Worm (Caenorhabditis elegans) whole organism, L4 larva: Measurements from ENCODE around the gene F38A1.15.

Experiments used
- Y105C5A.15 ChIP-seq: fragments of 200-800 bp; sonication (Bioruptor generic); IDR thresholded peaks from 2 replicates; pipeline ENCODE4 v1.3.6; 2022; ENCODE audit warnings: missing genetic modification characterization, missing compliant biosample characterization
- ZK546.5 ChIP-seq, 2 experiments: sonication (generic microtip); optimal IDR thresholded peaks; 2 replicates each; lab custom pipeline; 2017; ENCODE audit warnings: missing biosample characterization in 2 of 2, missing genetic modification characterization in 2 of 2
- ceh-20 ChIP-seq: fragments of 200-800 bp; sonication (Bioruptor generic); IDR thresholded peaks from 2 replicates; pipeline ENCODE4 v1.3.6; 2022; ENCODE audit warnings: missing genetic modification reagents, missing genetic modification characterization, missing compliant biosample characterization
- ceh-28 ChIP-seq: fragments of 150-350 bp; optimal IDR thresholded peaks from 2 replicates; lab custom pipeline; 2014; ENCODE audit warnings: missing biosample characterization, missing genetic modification reagents, missing genetic modification characterization
- dve-1 ChIP-seq: sonication (generic microtip); optimal IDR thresholded peaks from 2 replicates; lab custom pipeline; 2017; ENCODE audit warnings: antibody characterized with exemption, mild to moderate bottlenecking, missing genetic modification characterization, missing compliant biosample characterization; ENCODE audit not compliant: insufficient read depth
- fos-1 ChIP-seq: fragments of 150-350 bp; optimal IDR thresholded peaks from 2 replicates; lab custom pipeline; 2014; ENCODE audit warnings: missing biosample characterization, missing genetic modification characterization
- gei-8 ChIP-seq: fragments of 200-800 bp; sonication (Bioruptor generic); optimal IDR thresholded peaks from 2 replicates; lab custom pipeline; 2018; ENCODE audit warnings: mild to moderate bottlenecking, missing genetic modification characterization, missing compliant biosample characterization
- hlh-30 ChIP-seq: sonication (generic microtip); optimal IDR thresholded peaks from 2 replicates; lab custom pipeline; 2017; ENCODE audit warnings: antibody characterized with exemption, mild to moderate bottlenecking, missing genetic modification characterization, missing compliant biosample characterization; ENCODE audit not compliant: insufficient read depth
- jun-1 ChIP-seq: fragments of 150-350 bp; optimal IDR thresholded peaks from 2 replicates; lab custom pipeline; 2014; ENCODE audit warnings: missing biosample characterization, missing genetic modification reagents, missing genetic modification characterization
- pha-4 ChIP-seq, 2 experiments: fragments of 150-350 bp in 1 of 2; fragments of 200-800 bp in 1 of 2; sonication (Bioruptor generic) in 1 of 2; IDR thresholded peaks in 1 of 2; optimal IDR thresholded peaks in 1 of 2; 2 replicates each; pipeline versions ENCODE4 v1.3.6 to Lab custom; 2014 to 2022; ENCODE audit warnings: missing genetic modification characterization in 2 of 2, missing genetic modification reagents in 2 of 2, missing biosample characterization in 1 of 2, missing compliant biosample characterization in 1 of 2
- unc-62 ChIP-seq, 3 experiments: fragments of 150-350 bp in 1 of 3; sonication (generic microtip); optimal IDR thresholded peaks in 2 of 3; peaks in 1 of 3; 1 replicate in 1 of 3; 2 replicates in 2 of 3; lab custom pipeline; 2014 to 2017; ENCODE audit warnings: missing biosample characterization in 3 of 3, missing genetic modification characterization in 3 of 3, missing genetic modification reagents in 3 of 3, missing genotype in 1 of 3
- zfp-2 ChIP-seq: sonication (generic microtip); optimal IDR thresholded peaks from 2 replicates; lab custom pipeline; 2016; ENCODE audit warnings: mild to moderate bottlenecking, missing genetic modification characterization, missing compliant biosample characterization

DNA sequence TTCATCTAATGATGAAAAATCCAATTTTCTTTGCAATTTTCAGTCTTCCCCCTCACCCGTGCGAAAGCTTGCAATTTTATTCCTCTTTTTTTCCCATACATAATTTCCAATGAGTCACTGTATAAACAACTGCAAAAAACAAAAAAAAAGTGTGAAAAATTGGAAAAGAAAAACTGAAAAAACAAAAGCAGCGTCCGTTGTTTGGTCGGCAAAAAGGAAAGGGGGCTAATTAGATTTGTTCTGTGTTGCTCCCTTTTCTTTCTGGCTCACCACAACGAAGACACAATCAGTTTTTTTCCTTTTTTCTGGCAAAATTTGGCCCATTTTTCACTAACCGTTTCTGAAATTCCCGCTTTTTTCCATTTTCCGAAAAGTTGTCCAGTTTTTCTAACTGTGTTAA lies 30.8 kb downstream of the F38A1.15 start:
- no peak for TF ChIP-seq ceh-20 (GFP tag; lab: Robert Waterston, UW)
- TF ChIP-seq zfp-2: no peak
- TF ChIP-seq jun-1 (tag; lab: Kevin White, UChicago): no peak
- no peak for TF ChIP-seq pha-4 (GFP tag; IDR thresholded peaks at IDR 0.05; lab: Robert Waterston, UW)
- no peak for TF ChIP-seq pha-4 (tag; optimal IDR thresholded peaks at IDR 0.05; lab: Kevin White, UChicago)
- TF ChIP-seq gei-8: no peak
- TF ChIP-seq fos-1 (tag; lab: Kevin White, UChicago): no peak
- TF ChIP-seq ZK546.5 (tag; optimal IDR thresholded peaks at IDR 0.05; lab: Kevin White, UChicago): no peak
- no peak for TF ChIP-seq ceh-28 (tag; lab: Kevin White, UChicago)
- TF ChIP-seq unc-62 (GFP tag; optimal IDR thresholded peaks at IDR 0.05 in 1 of 2; lab: Kevin White, UChicago): no peak
- TF ChIP-seq unc-62 (tag; optimal IDR thresholded peaks at IDR 0.05; lab: Kevin White, UChicago): no peak
- no peak for TF ChIP-seq dve-1 (tag; lab: Kevin White, UChicago)
- no peak for TF ChIP-seq Y105C5A.15
- no peak for TF ChIP-seq hlh-30
